Fruit fly (Drosophila melanogaster) whole organism, embryonic: ENCODE results near the gene CG12783.
A peak's percentile ranks its signal among the peaks of the same experiment; 100 is the strongest.

Experiments used
- BtbVII ChIP-seq: fragments of 200-800 bp; sonication (Bioruptor generic); optimal IDR thresholded peaks from 3 replicates; lab custom pipeline; 2017; ENCODE audit warnings: missing biosample characterization, mild to moderate bottlenecking, missing genetic modification characterization
- CG10321 ChIP-seq: fragments of 200-800 bp; sonication (Bioruptor generic); IDR thresholded peaks from 2 replicates; pipeline ENCODE4 v1.3.6; 2022; ENCODE audit warnings: missing biosample characterization, missing genetic modification characterization
- CG10979 ChIP-seq: fragments of 200-800 bp; sonication (Bioruptor generic); optimal IDR thresholded peaks from 2 replicates; lab custom pipeline; 2018; ENCODE audit warnings: missing biosample characterization, mild to moderate bottlenecking, missing genetic modification characterization, moderate library complexity
- CG11456 ChIP-seq: fragments of 200-800 bp; sonication (Bioruptor generic); IDR thresholded peaks from 3 replicates; pipeline ENCODE4 v1.3.6; 2022; ENCODE audit warnings: missing biosample characterization, missing genetic modification characterization
- CG11504 ChIP-seq: fragments of 200-800 bp; sonication (Bioruptor generic); optimal IDR thresholded peaks from 3 replicates; lab custom pipeline; 2019; ENCODE audit warnings: missing biosample characterization, mild to moderate bottlenecking, missing genetic modification characterization, moderate library complexity
- CG11560 ChIP-seq: fragments of 200-800 bp; sonication (Bioruptor generic); IDR thresholded peaks from 3 replicates; pipeline ENCODE4 v1.3.6; 2022; ENCODE audit warnings: missing biosample characterization, missing genetic modification characterization
- CG11723 ChIP-seq: fragments of 200-800 bp; sonication (Bioruptor generic); optimal IDR thresholded peaks from 2 replicates; lab custom pipeline; 2017; ENCODE audit warnings: missing biosample characterization, mild to moderate bottlenecking, missing genetic modification characterization
- CG12219 ChIP-seq: fragments of 200-800 bp; sonication (Bioruptor generic); optimal IDR thresholded peaks from 3 replicates; lab custom pipeline; 2018; ENCODE audit warnings: missing biosample characterization, mild to moderate bottlenecking, missing genetic modification characterization
- CG13296 ChIP-seq: fragments of 200-800 bp; sonication (Bioruptor generic); optimal IDR thresholded peaks from 3 replicates; lab custom pipeline; 2018; ENCODE audit warnings: missing biosample characterization, mild to moderate bottlenecking, missing genetic modification characterization
- CG14050 ChIP-seq: fragments of 200-800 bp; sonication (Bioruptor generic); IDR thresholded peaks from 3 replicates; pipeline ENCODE4 v1.3.6; 2022; ENCODE audit warnings: missing biosample characterization, missing genetic modification characterization
- CG14441 ChIP-seq: fragments of 200-800 bp; sonication (Bioruptor generic); IDR thresholded peaks from 2 replicates; pipeline ENCODE4 v1.3.6; 2022; ENCODE audit warnings: missing biosample characterization, missing genetic modification characterization
- CG1529 ChIP-seq: fragments of 200-800 bp; sonication (Bioruptor generic); optimal IDR thresholded peaks from 3 replicates; lab custom pipeline; 2018; ENCODE audit warnings: missing biosample characterization, missing genetic modification characterization
- CG17912 ChIP-seq: fragments of 200-800 bp; sonication (Bioruptor generic); optimal IDR thresholded peaks from 2 replicates; lab custom pipeline; 2018; ENCODE audit warnings: missing biosample characterization, mild to moderate bottlenecking, missing genetic modification characterization
- CG18262 ChIP-seq: fragments of 200-800 bp; optimal IDR thresholded peaks from 3 replicates; lab custom pipeline; 2019; ENCODE audit warnings: missing biosample characterization, mild to moderate bottlenecking, missing genetic modification characterization, moderate library complexity
- CG2116 ChIP-seq: fragments of 200-800 bp; sonication (Bioruptor generic); optimal IDR thresholded peaks from 3 replicates; lab custom pipeline; 2018; ENCODE audit warnings: missing biosample characterization, mild to moderate bottlenecking, missing genetic modification characterization
- CG2678 ChIP-seq: fragments of 200-800 bp; sonication (Bioruptor generic); optimal IDR thresholded peaks from 3 replicates; lab custom pipeline; 2019; ENCODE audit warnings: missing biosample characterization, mild to moderate bottlenecking, missing genetic modification characterization, moderate library complexity
- CG30403 ChIP-seq: fragments of 200-800 bp; sonication (Bioruptor generic); optimal IDR thresholded peaks from 3 replicates; lab custom pipeline; 2016; ENCODE audit warnings: missing biosample characterization, missing genetic modification characterization
- CG30431 ChIP-seq: fragments of 200-800 bp; sonication (Bioruptor generic); optimal IDR thresholded peaks from 2 replicates; lab custom pipeline; 2017; ENCODE audit warnings: missing biosample characterization, missing genetic modification characterization
- CG3838 ChIP-seq: fragments of 200-800 bp; sonication (Bioruptor generic); optimal IDR thresholded peaks from 3 replicates; lab custom pipeline; 2016; ENCODE audit warnings: missing biosample characterization, missing genetic modification characterization
- CG42726 ChIP-seq: fragments of 200-800 bp; sonication (Bioruptor generic); IDR thresholded peaks from 2 replicates; pipeline ENCODE4 v1.3.6; 2022; ENCODE audit warnings: missing biosample characterization, missing genetic modification characterization; ENCODE audit not compliant: partially characterized antibody
- CG4424 ChIP-seq: fragments of 200-800 bp; sonication (Bioruptor generic); optimal IDR thresholded peaks from 3 replicates; lab custom pipeline; 2016; ENCODE audit warnings: missing biosample characterization, missing genetic modification characterization
- CG5180 ChIP-seq: fragments of 200-800 bp; sonication (Bioruptor generic); optimal IDR thresholded peaks from 3 replicates; lab custom pipeline; 2017; ENCODE audit warnings: missing biosample characterization, missing genetic modification characterization, mild to moderate bottlenecking, moderate library complexity, missing genetic modification reagents
- CG5953 ChIP-seq: fragments of 200-800 bp; sonication (Bioruptor generic); IDR thresholded peaks from 2 replicates; pipeline ENCODE4 v1.3.6; 2022; ENCODE audit warnings: missing biosample characterization, missing genetic modification characterization
- CG6854 ChIP-seq: fragments of 200-800 bp; sonication (Bioruptor generic); optimal IDR thresholded peaks from 3 replicates; lab custom pipeline; 2017; ENCODE audit warnings: missing biosample characterization, mild to moderate bottlenecking, missing genetic modification characterization
- CG7271 ChIP-seq: fragments of 200-800 bp; sonication (Bioruptor generic); optimal IDR thresholded peaks from 2 replicates; lab custom pipeline; 2018; ENCODE audit warnings: missing biosample characterization, mild to moderate bottlenecking, missing genetic modification characterization, moderate library complexity
- CG8478 ChIP-seq: fragments of >200 bp; optimal IDR thresholded peaks from 2 replicates; lab custom pipeline; 2018
- CG8924 ChIP-seq: fragments of 200-800 bp; optimal IDR thresholded peaks from 3 replicates; lab custom pipeline; 2019; ENCODE audit warnings: missing biosample characterization, mild to moderate bottlenecking, missing genetic modification characterization, moderate library complexity
- CTCF ChIP-seq: fragments of 200-800 bp; sonication (Bioruptor generic); optimal IDR thresholded peaks from 2 replicates; lab custom pipeline; 2017; ENCODE audit warnings: missing biosample characterization, mild to moderate bottlenecking, missing genetic modification characterization, moderate library complexity
- Chrac-16 ChIP-seq: fragments of 200-800 bp; sonication (Bioruptor generic); optimal IDR thresholded peaks from 3 replicates; lab custom pipeline; 2016; ENCODE audit warnings: missing biosample characterization, missing genetic modification characterization
- Dfd ChIP-seq, 2 experiments: fragments of >200 bp; optimal IDR thresholded peaks; 2 replicates each; lab custom pipeline; 2017; ENCODE audit warnings: missing biosample characterization in 2 of 2, missing genetic modification characterization in 2 of 2
- Dip3 ChIP-seq: fragments of 200-800 bp; sonication (Bioruptor generic); optimal IDR thresholded peaks from 3 replicates; lab custom pipeline; 2016; ENCODE audit warnings: missing biosample characterization, missing genetic modification characterization
- Gug ChIP-seq: fragments of 200-800 bp; sonication (Bioruptor generic); IDR thresholded peaks from 4 replicates; pipeline ENCODE4 v1.3.6; 2022; ENCODE audit warnings: missing biosample characterization, missing genetic modification characterization
- HLH3B ChIP-seq: fragments of 200-800 bp; sonication (Bioruptor generic); IDR thresholded peaks from 2 replicates; pipeline ENCODE4 v1.3.6; 2022; ENCODE audit warnings: missing biosample characterization, missing genetic modification characterization
- MESR4 ChIP-seq: fragments of 200-800 bp; sonication (Bioruptor generic); optimal IDR thresholded peaks from 2 replicates; lab custom pipeline; 2018; ENCODE audit warnings: missing biosample characterization, mild to moderate bottlenecking, missing genetic modification characterization, moderate library complexity
- PHDP ChIP-seq: fragments of 200-800 bp; sonication (Bioruptor generic); optimal IDR thresholded peaks from 3 replicates; lab custom pipeline; 2018; ENCODE audit warnings: missing biosample characterization, mild to moderate bottlenecking, missing genetic modification characterization, moderate library complexity
- Tbp ChIP-seq: fragments of >200 bp; optimal IDR thresholded peaks from 2 replicates; lab custom pipeline; 2018; ENCODE audit warnings: missing biosample characterization, missing genetic modification characterization
- cg ChIP-seq: fragments of 200-800 bp; sonication (Bioruptor generic); optimal IDR thresholded peaks from 3 replicates; lab custom pipeline; 2019; ENCODE audit warnings: missing biosample characterization, mild to moderate bottlenecking, missing genetic modification characterization, moderate library complexity
- dati ChIP-seq: fragments of 200-800 bp; sonication (Bioruptor generic); IDR thresholded peaks from 2 replicates; pipeline ENCODE4 v1.3.6; 2022; ENCODE audit warnings: missing biosample characterization, missing genetic modification characterization
- disco-r ChIP-seq: fragments of 200-800 bp; sonication (Bioruptor generic); optimal IDR thresholded peaks from 2 replicates; lab custom pipeline; 2016; ENCODE audit warnings: missing biosample characterization, missing genetic modification characterization
- ewg ChIP-seq: fragments of 200-800 bp; sonication (Bioruptor generic); optimal IDR thresholded peaks from 3 replicates; lab custom pipeline; 2017; ENCODE audit warnings: mild to moderate bottlenecking, missing biosample characterization, missing genetic modification reagents, missing genetic modification characterization
- fu2 ChIP-seq: fragments of 200-800 bp; sonication (Bioruptor generic); optimal IDR thresholded peaks from 2 replicates; lab custom pipeline; 2016; ENCODE audit warnings: missing biosample characterization, missing genetic modification characterization
- grau ChIP-seq: fragments of 200-800 bp; optimal IDR thresholded peaks from 3 replicates; lab custom pipeline; 2019; ENCODE audit warnings: missing biosample characterization, mild to moderate bottlenecking, missing genetic modification characterization, moderate library complexity
- lola ChIP-seq, 3 experiments: fragments of >200 bp in 2 of 3; fragments of 200-800 bp in 1 of 3; sonication (Bioruptor generic) in 1 of 3; optimal IDR thresholded peaks; 2 replicates each; lab custom pipeline; 2017 to 2019; ENCODE audit warnings: missing biosample characterization in 3 of 3, missing genetic modification characterization in 3 of 3, mild to moderate bottlenecking in 1 of 3, moderate library complexity in 1 of 3
- nom ChIP-seq: fragments of 200-800 bp; sonication (Bioruptor generic); optimal IDR thresholded peaks from 2 replicates; lab custom pipeline; 2017; ENCODE audit warnings: missing biosample characterization, missing genetic modification characterization, mild to moderate bottlenecking, moderate library complexity, missing genetic modification reagents
- otp ChIP-seq: fragments of 200-800 bp; sonication (Bioruptor generic); IDR thresholded peaks from 3 replicates; pipeline ENCODE4, ENCODE4 v1.3.6; 2022; ENCODE audit warnings: missing biosample characterization, missing genetic modification characterization
- ranshi ChIP-seq: fragments of 200-800 bp; sonication (Bioruptor generic); IDR thresholded peaks from 2 replicates; pipeline ENCODE4 v1.3.6; 2022; ENCODE audit warnings: missing biosample characterization, missing genetic modification characterization
- repo ChIP-seq: fragments of 200-800 bp; sonication (Bioruptor generic); optimal IDR thresholded peaks from 2 replicates; lab custom pipeline; 2016; ENCODE audit warnings: missing biosample characterization, missing genetic modification characterization
- sens-2 ChIP-seq: fragments of 200-800 bp; sonication (Bioruptor generic); IDR thresholded peaks from 2 replicates; pipeline ENCODE4 v1.3.6; 2022; ENCODE audit warnings: missing biosample characterization, missing genetic modification characterization
- sob ChIP-seq: fragments of 200-800 bp; sonication (Bioruptor generic); IDR thresholded peaks from 2 replicates; pipeline ENCODE4 v1.3.6; 2022; ENCODE audit warnings: missing biosample characterization, missing genetic modification characterization
- stwl ChIP-seq: fragments of 200-800 bp; sonication (Bioruptor generic); optimal IDR thresholded peaks from 3 replicates; lab custom pipeline; 2018; ENCODE audit warnings: missing biosample characterization, mild to moderate bottlenecking, missing genetic modification characterization, moderate library complexity
- trem ChIP-seq: fragments of 200-800 bp; optimal IDR thresholded peaks from 3 replicates; lab custom pipeline; 2019; ENCODE audit warnings: missing biosample characterization, mild to moderate bottlenecking, missing genetic modification characterization, moderate library complexity
- tup ChIP-seq: fragments of 200-800 bp; sonication (Bioruptor generic); optimal IDR thresholded peaks from 2 replicates; lab custom pipeline; 2016; ENCODE audit warnings: missing biosample characterization, mild to moderate bottlenecking, missing genetic modification characterization, moderate library complexity
- yki ChIP-seq: fragments of >200 bp; optimal IDR thresholded peaks from 3 replicates; lab custom pipeline; 2018

CG12783 gene

dm6 chr3R:16643591-16643990 lies 30.4 kb upstream of the CG12783 start, which contains the start of gene Arl6IP1 (continued):
- no peak for TF ChIP-seq CG8924 (tag; lab: Kevin White, UChicago)
- TF ChIP-seq stwl (tag; lab: Kevin White, UChicago): peak; percentile 97
- peak; percentile 72 for TF ChIP-seq MESR4 (GFP tag; lab: Kevin White, UChicago)
- no peak for TF ChIP-seq CTCF (GFP tag; lab: Kevin White, UChicago)
- no peak for TF ChIP-seq CG6854
- TF ChIP-seq repo (GFP tag; lab: Kevin White, UChicago): no peak
- TF ChIP-seq CG30403 (GFP tag; lab: Kevin White, UChicago): no peak
- TF ChIP-seq ewg (GFP tag; lab: Kevin White, UChicago): no peak
- TF ChIP-seq CG11560 (tag; lab: Robert Waterston, UW): no peak
- no peak for TF ChIP-seq CG5953 (GFP tag; lab: Robert Waterston, UW)
- peak; percentile 52; the same call in 1 of the 2 replicates for TF ChIP-seq CG42726 (GFP tag; lab: Robert Waterston, UW)
- no peak for TF ChIP-seq fu2 (GFP tag; lab: Kevin White, UChicago)
- TF ChIP-seq CG11456 (GFP tag; lab: Robert Waterston, UW): no peak
- TF ChIP-seq CG10321 (GFP tag; lab: Robert Waterston, UW): no peak
- TF ChIP-seq Chrac-16 (GFP tag; lab: Kevin White, UChicago): no peak
- TF ChIP-seq nom: peak; percentile 8
- no peak for TF ChIP-seq CG3838 (GFP tag; lab: Kevin White, UChicago)
- peak; percentile 59 for TF ChIP-seq trem
- TF ChIP-seq CG8478 (lab: Kevin White, UChicago): no peak
- TF ChIP-seq CG2116 (GFP tag; lab: Kevin White, UChicago): peak; percentile 99
- no peak for TF ChIP-seq CG11504 (tag; lab: Kevin White, UChicago)
- TF ChIP-seq CG18262: no peak
- TF ChIP-seq CG10979 (tag; lab: Kevin White, UChicago): no peak
- TF ChIP-seq Dfd (GFP tag; optimal IDR thresholded peaks at IDR 0.05; lab: Kevin White, UChicago): no peak
- no peak for TF ChIP-seq Gug (GFP tag; lab: Robert Waterston, UW)
- no peak for TF ChIP-seq lola (GFP tag; optimal IDR thresholded peaks at IDR 0.05; lab: Kevin White, UChicago)
- TF ChIP-seq HLH3B: no peak
- TF ChIP-seq sob: 0 out of 2 replicates have a peak, but pooled peaks have one; percentile 26
- no peak for TF ChIP-seq CG7271 (tag; lab: Kevin White, UChicago)
- TF ChIP-seq cg (GFP tag; lab: Kevin White, UChicago): no peak
- no peak for TF ChIP-seq CG14441 (GFP tag; lab: Robert Waterston, UW)
- no peak for TF ChIP-seq CG17912 (GFP tag; lab: Kevin White, UChicago)
- no peak for TF ChIP-seq CG1529 (GFP tag; lab: Kevin White, UChicago)
- TF ChIP-seq Tbp (GFP tag; lab: Kevin White, UChicago): no peak
- no peak for TF ChIP-seq tup
- no peak for TF ChIP-seq CG13296 (GFP tag; lab: Kevin White, UChicago)
- no peak for TF ChIP-seq Dip3 (GFP tag; lab: Kevin White, UChicago)
- no peak for TF ChIP-seq CG4424 (GFP tag; lab: Kevin White, UChicago)
- TF ChIP-seq CG11723 (GFP tag; lab: Kevin White, UChicago): no peak
- TF ChIP-seq CG30431 (GFP tag; lab: Kevin White, UChicago): no peak
- no peak for TF ChIP-seq CG5180 (GFP tag; lab: Kevin White, UChicago)
- no peak for TF ChIP-seq CG2678 (tag; lab: Kevin White, UChicago)
- no peak for TF ChIP-seq BtbVII (GFP tag; lab: Kevin White, UChicago)
- TF ChIP-seq dati (GFP tag; lab: Robert Waterston, UW): no peak
- TF ChIP-seq CG14050: no peak
- TF ChIP-seq CG12219 (GFP tag; lab: Kevin White, UChicago): no peak
- TF ChIP-seq ranshi (GFP tag; lab: Robert Waterston, UW): no peak
- no peak for TF ChIP-seq sens-2 (GFP tag; lab: Robert Waterston, UW)
- no peak for TF ChIP-seq disco-r (GFP tag; lab: Kevin White, UChicago)
- no peak for TF ChIP-seq otp (GFP tag; lab: Robert Waterston, UW)
- TF ChIP-seq PHDP (tag; lab: Kevin White, UChicago): no peak
- no peak for TF ChIP-seq grau (tag; lab: Kevin White, UChicago)
- no peak for TF ChIP-seq yki (lab: Kevin White, UChicago)
